Worm (Caenorhabditis elegans): ENCODE data around the gene cnb-1.

- no peak for TF ChIP-seq K11D2.4 (GFP tag; IDR thresholded peaks at IDR 0.05)
- no peak for TF ChIP-seq lir-1 (GFP tag; conservative IDR thresholded peaks at IDR 0.05)
- no peak for TF ChIP-seq efl-1 (GFP tag; optimal IDR thresholded peaks at IDR 0.05)
- TF ChIP-seq T07F8.4 (tag; optimal IDR thresholded peaks at IDR 0.05): no peak
- TF ChIP-seq D2030.7 (GFP tag; IDR thresholded peaks at IDR 0.05): no peak
- no peak for TF ChIP-seq madf-10 (tag; optimal IDR thresholded peaks at IDR 0.05)
Observed at ce11 chrV:11344816-11345336, 30.7 kb upstream of the cnb-1 start.

Measured in whole organism, young adult.